Worm (Caenorhabditis elegans) whole organism, L4/young adult: Measurements from ENCODE around the gene K09F6.3.
"Not testable (repeated sequence)": the region's sequence is repeated elsewhere in the genome, so short reads cannot be mapped to it uniquely, and the experiment has no call there.

Experiments used
- W03F9.2 ChIP-seq: fragments of 150-350 bp; optimal IDR thresholded peaks from 2 replicates; lab custom pipeline; 2014; ENCODE audit warnings: missing biosample characterization, missing genetic modification characterization
- dao-5 ChIP-seq: sonication (generic microtip); optimal IDR thresholded peaks from 2 replicates; lab custom pipeline; 2016; ENCODE audit warnings: missing genotype, missing genetic modification characterization, moderate library complexity, missing compliant biosample characterization
- him-1 ChIP-seq: sonication (generic microtip); optimal IDR thresholded peaks from 2 replicates; lab custom pipeline; 2016; ENCODE audit warnings: missing genotype, missing genetic modification reagents, missing genetic modification characterization, missing compliant biosample characterization

Gene K09F6.3

ce11 chrII:2236352-2236751 is 18.6 kb upstream of the K09F6.3 start:
- TF ChIP-seq dao-5 (tag; lab: Kevin White, UChicago): no peak

- TF ChIP-seq W03F9.2 (no peak), him-1 (tag; lab: Kevin White, UChicago) (no peak), dao-5 (tag; lab: Kevin White, UChicago) (no peak)
These were observed 11.6 kb upstream of the K09F6.3 start, which contains the start of gene F54A3.2 for ce11 chrII:2243342-2243741. TSS of gene F54A3.2 (plus strand) at chrII:2243642.

ce11 chrII:2251617-2252016 is 3.3 kb upstream of the K09F6.3 start:
- TF ChIP-seq W03F9.2 (no peak), him-1 (tag; lab: Kevin White, UChicago) (no peak), dao-5 (tag; lab: Kevin White, UChicago) (no peak)

- TF ChIP-seq dao-5 (tag; lab: Kevin White, UChicago) (no peak), W03F9.2 (no peak), him-1 (tag; lab: Kevin White, UChicago) (no peak)
These were observed 1.3 kb upstream of the K09F6.3 start for ce11 chrII:2253676-2254075.

ce11 chrII:2273750-2274149 is 18.8 kb downstream of the K09F6.3 start:
- TF ChIP-seq W03F9.2 (no peak), him-1 (tag; lab: Kevin White, UChicago) (no peak), dao-5 (tag; lab: Kevin White, UChicago) (no peak)

- TF ChIP-seq him-1 (tag; lab: Kevin White, UChicago) (no peak), dao-5 (tag; lab: Kevin White, UChicago) (no peak), W03F9.2 (no peak)
These were observed 22.5 kb downstream of the K09F6.3 start, which contains the start of gene K09F6.15 for ce11 chrII:2277418-2277817. TSS of gene K09F6.15 (minus strand) at chrII:2277518.

ce11 chrII:2279263-2279662 is 24.3 kb downstream of the K09F6.3 start, which contains the start of gene K09F6.6:
TSS of gene K09F6.6 (minus strand) at chrII:2279305.
- no peak for TF ChIP-seq dao-5 (tag; lab: Kevin White, UChicago)
- no peak for TF ChIP-seq W03F9.2
- no peak for TF ChIP-seq him-1 (tag; lab: Kevin White, UChicago)

ce11 chrII:2279839-2280238 is 24.9 kb downstream of the K09F6.3 start, which contains the start of gene K09F6.11:
TSS of gene K09F6.11 (plus strand) at chrII:2280139.
- TF ChIP-seq dao-5 (tag; lab: Kevin White, UChicago): no peak

- not testable (repeated sequence) for TF ChIP-seq dao-5 (tag; lab: Kevin White, UChicago); him-1 (tag; lab: Kevin White, UChicago); W03F9.2
These were observed 27.6 kb downstream of the K09F6.3 start, which contains the start of gene K09F6.9 for ce11 chrII:2282599-2282998. TSS of gene K09F6.9 (minus strand) at chrII:2282699.

ce11 chrII:2284703-2285102 is 29.7 kb downstream of the K09F6.3 start:
- TF ChIP-seq him-1 (tag; lab: Kevin White, UChicago): no peak
- TF ChIP-seq W03F9.2: no peak
- no peak for TF ChIP-seq dao-5 (tag; lab: Kevin White, UChicago)

ce11 chrII:2288798-2289197 is 33.8 kb downstream of the K09F6.3 start, which contains the start of the genes K09F6.10 and K09F6.13:
TSS of gene K09F6.10 (minus strand) at chrII:2288883.
TSS of gene K09F6.13 (plus strand) at chrII:2289114.
- no peak for TF ChIP-seq W03F9.2
- TF ChIP-seq dao-5 (tag; lab: Kevin White, UChicago): no peak
- no peak for TF ChIP-seq him-1 (tag; lab: Kevin White, UChicago)

ce11 chrII:2289441-2289840 is 34.5 kb downstream of the K09F6.3 start:
- TF ChIP-seq W03F9.2 (no peak), dao-5 (tag; lab: Kevin White, UChicago) (no peak), him-1 (tag; lab: Kevin White, UChicago) (no peak)

ce11 chrII:2292027-2292426 is 37.1 kb downstream of the K09F6.3 start, which contains the start of gene K09F6.7:
TSS of gene K09F6.7 (minus strand) at chrII:2292127.
- no peak for TF ChIP-seq dao-5 (tag; lab: Kevin White, UChicago)
- no peak for TF ChIP-seq W03F9.2
- no peak for TF ChIP-seq him-1 (tag; lab: Kevin White, UChicago)

- TF ChIP-seq dao-5 (tag; lab: Kevin White, UChicago) (no peak), W03F9.2 (no peak), him-1 (tag; lab: Kevin White, UChicago) (no peak)
These were observed 37.6 kb downstream of the K09F6.3 start for ce11 chrII:2292549-2292948.

- TF ChIP-seq dao-5 (tag; lab: Kevin White, UChicago) (no peak), him-1 (tag; lab: Kevin White, UChicago) (no peak), W03F9.2 (no peak)
These were observed 40.9 kb downstream of the K09F6.3 start, which contains the start of gene fbxc-25 for ce11 chrII:2295817-2296315. TSS of gene fbxc-25 (minus strand) at chrII:2296265.
